Worm (Caenorhabditis elegans) whole organism, L4 larva: ENCODE measurements around the gene clec-80.

Experiments used
- F10B5.3 ChIP-seq: sonication (generic microtip); optimal IDR thresholded peaks from 2 replicates; lab custom pipeline; 2016; ENCODE audit warnings: mild to moderate bottlenecking, missing genetic modification characterization, missing compliant biosample characterization
- F26F4.8 ChIP-seq: fragments of 200-800 bp; sonication (Bioruptor generic); conservative IDR thresholded peaks from 2 replicates; pipeline ENCODE4 v1.3.6; 2022; ENCODE audit warnings: missing genetic modification characterization, missing compliant biosample characterization
- F44E2.7 ChIP-seq: fragments of 200-800 bp; sonication (Bioruptor generic); IDR thresholded peaks from 2 replicates; pipeline ENCODE4 v2.1.2; 2022; ENCODE audit warnings: missing genetic modification characterization, missing compliant biosample characterization
- Y105C5A.15 ChIP-seq: fragments of 200-800 bp; sonication (Bioruptor generic); IDR thresholded peaks from 2 replicates; pipeline ENCODE4 v1.3.6; 2022; ENCODE audit warnings: missing genetic modification characterization, missing compliant biosample characterization
- Y5F2A.4 ChIP-seq: fragments of 200-800 bp; sonication (Bioruptor generic); optimal IDR thresholded peaks from 2 replicates; lab custom pipeline; 2018; ENCODE audit warnings: mild to moderate bottlenecking, missing genetic modification characterization, missing compliant biosample characterization
- ZK337.2 ChIP-seq: fragments of 200-800 bp; sonication (Bioruptor generic); IDR thresholded peaks from 2 replicates; pipeline ENCODE4 v1.3.6; 2022; ENCODE audit warnings: missing genetic modification reagents, missing genetic modification characterization, missing compliant biosample characterization
- ZK546.5 ChIP-seq, 2 experiments: sonication (generic microtip); optimal IDR thresholded peaks; 2 replicates each; lab custom pipeline; 2017; ENCODE audit warnings: missing biosample characterization in 2 of 2, missing genetic modification characterization in 2 of 2
- aha-1 ChIP-seq: fragments of 150-350 bp; peaks from one replicate; lab custom pipeline; 2014; ENCODE audit warnings: missing biosample characterization, missing genetic modification characterization
- arid-1 ChIP-seq: fragments of 200-800 bp; sonication (Bioruptor generic); conservative IDR thresholded peaks from 2 replicates; pipeline ENCODE4 v1.3.6; 2022; ENCODE audit warnings: missing genetic modification reagents, missing genetic modification characterization, missing compliant biosample characterization
- ceh-62 ChIP-seq: sonication (generic microtip); optimal IDR thresholded peaks from 2 replicates; lab custom pipeline; 2017; ENCODE audit warnings: missing biosample characterization, missing genetic modification characterization
- ctbp-1 ChIP-seq: fragments of 200-800 bp; sonication (Bioruptor generic); IDR thresholded peaks from 2 replicates; pipeline ENCODE4 v1.3.6; 2022; ENCODE audit warnings: missing genetic modification reagents, missing genetic modification characterization, missing compliant biosample characterization
- dmd-6 ChIP-seq: fragments of 200-800 bp; sonication (Bioruptor generic); IDR thresholded peaks from 2 replicates; pipeline ENCODE4 v1.3.6; 2022; ENCODE audit warnings: missing genetic modification reagents, missing genetic modification characterization, missing compliant biosample characterization
- dmd-9 ChIP-seq: fragments of 200-800 bp; sonication (Bioruptor generic); IDR thresholded peaks from 2 replicates; pipeline ENCODE4 v1.3.6; 2022; ENCODE audit warnings: missing genetic modification reagents, missing genetic modification characterization, missing compliant biosample characterization
- duxl-1 ChIP-seq: sonication (generic microtip); optimal IDR thresholded peaks from 2 replicates; lab custom pipeline; 2016; ENCODE audit warnings: mild to moderate bottlenecking, missing genetic modification characterization, moderate library complexity, missing compliant biosample characterization; ENCODE audit not compliant: poor library complexity
- egl-27 ChIP-seq: sonication (generic microtip); optimal IDR thresholded peaks from 3 replicates; lab custom pipeline; 2017; ENCODE audit warnings: missing biosample characterization, missing genetic modification reagents, missing genetic modification characterization
- hlh-30 ChIP-seq: sonication (generic microtip); optimal IDR thresholded peaks from 2 replicates; lab custom pipeline; 2017; ENCODE audit warnings: antibody characterized with exemption, mild to moderate bottlenecking, missing genetic modification characterization, missing compliant biosample characterization; ENCODE audit not compliant: insufficient read depth
- lim-7 ChIP-seq: fragments of 200-800 bp; sonication (Bioruptor generic); IDR thresholded peaks from 2 replicates; pipeline ENCODE4 v1.3.6; 2022; ENCODE audit warnings: missing genetic modification characterization, missing compliant biosample characterization
- lin-1 ChIP-seq: fragments of 200-800 bp; sonication (Bioruptor generic); IDR thresholded peaks from 2 replicates; pipeline ENCODE4 v1.3.6; 2022; ENCODE audit warnings: missing genetic modification reagents, missing genetic modification characterization, missing compliant biosample characterization
- lin-15B ChIP-seq: fragments of 150-350 bp; sonication (generic microtip); optimal IDR thresholded peaks from 3 replicates; lab custom pipeline; 2014; ENCODE audit warnings: missing biosample characterization, missing genetic modification characterization
- lin-29 ChIP-seq: fragments of 200-800 bp; sonication (Bioruptor generic); IDR thresholded peaks from 2 replicates; pipeline ENCODE4 v1.3.6; 2022; ENCODE audit warnings: missing genetic modification reagents, missing genetic modification characterization, missing compliant biosample characterization
- lin-38 ChIP-seq: fragments of 200-800 bp; sonication (Bioruptor generic); IDR thresholded peaks from 2 replicates; pipeline ENCODE4 v1.3.6; 2022; ENCODE audit warnings: missing genetic modification reagents, missing genetic modification characterization, missing compliant biosample characterization
- madf-9 ChIP-seq: fragments of 200-800 bp; sonication (Bioruptor generic); conservative IDR thresholded peaks from 2 replicates; pipeline ENCODE4 v1.3.6; 2022; ENCODE audit warnings: missing genetic modification reagents, missing genetic modification characterization, missing compliant biosample characterization
- mes-2 ChIP-seq: sonication (generic microtip); optimal IDR thresholded peaks from 2 replicates; lab custom pipeline; 2016; ENCODE audit warnings: missing genotype, mild to moderate bottlenecking, missing genetic modification characterization, missing compliant biosample characterization; ENCODE audit not compliant: poor library complexity, severe bottlenecking
- mxl-2 ChIP-seq: fragments of 200-800 bp; sonication (Bioruptor generic); conservative IDR thresholded peaks from 2 replicates; pipeline ENCODE4 v1.3.6; 2022; ENCODE audit warnings: missing genetic modification reagents, missing genetic modification characterization, missing compliant biosample characterization
- nhr-10 ChIP-seq: fragments of 150-350 bp; optimal IDR thresholded peaks from 2 replicates; lab custom pipeline; 2014; ENCODE audit warnings: missing biosample characterization, missing genetic modification characterization
- nhr-102 ChIP-seq: sonication (generic microtip); optimal IDR thresholded peaks from 2 replicates; lab custom pipeline; 2016; ENCODE audit warnings: mild to moderate bottlenecking, missing genetic modification characterization, moderate library complexity, missing compliant biosample characterization
- nhr-41 ChIP-seq: fragments of 200-800 bp; sonication (Bioruptor generic); IDR thresholded peaks from 2 replicates; pipeline ENCODE4 v1.3.6; 2022; ENCODE audit warnings: missing genetic modification reagents, missing genetic modification characterization, missing compliant biosample characterization
- nhr-48 ChIP-seq: sonication (generic microtip); optimal IDR thresholded peaks from 2 replicates; lab custom pipeline; 2016; ENCODE audit warnings: mild to moderate bottlenecking, missing genetic modification characterization, missing compliant biosample characterization
- nhr-6 ChIP-seq: fragments of 150-350 bp; optimal IDR thresholded peaks from 2 replicates; lab custom pipeline; 2014; ENCODE audit warnings: missing biosample characterization, missing genetic modification characterization
- saeg-2 ChIP-seq: fragments of 200-800 bp; sonication (Bioruptor generic); IDR thresholded peaks from 2 replicates; pipeline ENCODE4 v1.3.6; 2022; ENCODE audit warnings: missing genetic modification reagents, missing genetic modification characterization, missing compliant biosample characterization
- set-16 ChIP-seq: fragments of 200-800 bp; sonication (Bioruptor generic); IDR thresholded peaks from 2 replicates; pipeline ENCODE4 v1.3.6; 2022; ENCODE audit warnings: missing genetic modification reagents, missing genetic modification characterization, missing compliant biosample characterization
- snpc-1.2 ChIP-seq: fragments of 200-800 bp; sonication (Bioruptor generic); IDR thresholded peaks from 2 replicates; pipeline ENCODE4 v1.3.6; 2022; ENCODE audit warnings: missing genetic modification reagents, missing genetic modification characterization, missing compliant biosample characterization
- spr-1 ChIP-seq: sonication (generic microtip); optimal IDR thresholded peaks from 2 replicates; lab custom pipeline; 2016; ENCODE audit warnings: mild to moderate bottlenecking, missing genetic modification characterization, missing compliant biosample characterization
- tra-1 ChIP-seq: fragments of 200-800 bp; sonication (Bioruptor generic); IDR thresholded peaks from 2 replicates; pipeline ENCODE4 v1.3.6; 2022; ENCODE audit warnings: missing genetic modification reagents, missing genetic modification characterization, missing compliant biosample characterization
- unc-130 ChIP-seq: sonication (generic microtip); optimal IDR thresholded peaks from 2 replicates; lab custom pipeline; 2016; ENCODE audit warnings: missing genetic modification reagents, missing genetic modification characterization, missing compliant biosample characterization
- unc-39 ChIP-seq: sonication (generic microtip); optimal IDR thresholded peaks from 2 replicates; lab custom pipeline; 2017; ENCODE audit warnings: missing biosample characterization, missing genetic modification characterization

clec-80 gene

ce11 chrIV:2808154-2808553 lies 15.4 kb upstream of the clec-80 start (continued):
- TF ChIP-seq F44E2.7 (GFP tag; lab: Robert Waterston, UW): 0 out of 2 replicates have a peak, but pooled peaks have one; percentile 67
- peak; percentile 46 for TF ChIP-seq hlh-30 (tag; lab: Kevin White, UChicago)
- TF ChIP-seq mes-2 (tag; lab: Kevin White, UChicago): peak; percentile 43
- TF ChIP-seq dmd-9: 0 out of 2 replicates have a peak, but pooled peaks have one; percentile 48
- 0 out of 2 replicates have a peak, but pooled peaks have one; percentile 42 for TF ChIP-seq Y105C5A.15 (GFP tag; lab: Robert Waterston, UW)
- no peak for TF ChIP-seq unc-39 (tag; lab: Kevin White, UChicago)
- TF ChIP-seq arid-1 (GFP tag; lab: Robert Waterston, UW): 0 out of 2 replicates have a peak, but pooled peaks have one; percentile 46
- no peak for TF ChIP-seq aha-1 (tag; lab: Kevin White, UChicago)
- peak; percentile 58 for TF ChIP-seq lin-38
- 0 out of 2 replicates have a peak, but pooled peaks have one; percentile 19 for TF ChIP-seq lin-29 (GFP tag; lab: Robert Waterston, UW)
- TF ChIP-seq F26F4.8 (GFP tag; lab: Robert Waterston, UW): 0 out of 2 replicates have a peak, but pooled peaks have one; percentile 55
- peak; percentile 75 for TF ChIP-seq lim-7 (GFP tag; lab: Robert Waterston, UW)
- no peak for TF ChIP-seq ZK337.2 (GFP tag; lab: Robert Waterston, UW)
- TF ChIP-seq unc-130 (GFP tag; lab: Kevin White, UChicago): peak; percentile 3
- TF ChIP-seq, all 104 proteins: peak for 20

- TF ChIP-seq mes-2 (tag; lab: Kevin White, UChicago): no peak
- TF ChIP-seq ZK546.5 (tag; optimal IDR thresholded peaks at IDR 0.05; lab: Kevin White, UChicago): no peak
- TF ChIP-seq Y105C5A.15 (GFP tag; lab: Robert Waterston, UW): no peak
- TF ChIP-seq hlh-30 (tag; lab: Kevin White, UChicago): no peak
- no peak for TF ChIP-seq dmd-6
- TF ChIP-seq snpc-1.2 (GFP tag; lab: Robert Waterston, UW): no peak
- no peak for TF ChIP-seq lin-15B
- TF ChIP-seq lim-7 (GFP tag; lab: Robert Waterston, UW): no peak
Measured at ce11 chrIV:2809208-2809607, 14.3 kb upstream of the clec-80 start, which contains the start of gene Y54G2A.76. Y54G2A.76 (plus strand) TSS chrIV:2809410.

- TF ChIP-seq mxl-2 (no peak), madf-9 (GFP tag; lab: Robert Waterston, UW) (0 out of 2 replicates have a peak, but pooled peaks have one; percentile 23), aha-1 (tag; lab: Kevin White, UChicago) (peak; percentile 24), spr-1 (tag; lab: Kevin White, UChicago) (no peak), set-16 (peak; percentile 82)
Measured at ce11 chrIV:2817038-2817437, 6.5 kb upstream of the clec-80 start.

- TF ChIP-seq F10B5.3 (tag; lab: Kevin White, UChicago) (no peak), nhr-102 (tag; lab: Kevin White, UChicago) (no peak), lin-1 (GFP tag; lab: Robert Waterston, UW) (no peak), tra-1 (no peak), nhr-41 (no peak), saeg-2 (GFP tag; lab: Robert Waterston, UW) (no peak), ZK337.2 (GFP tag; lab: Robert Waterston, UW) (no peak), duxl-1 (tag; lab: Kevin White, UChicago) (no peak), ceh-62 (tag; lab: Kevin White, UChicago) (no peak), nhr-6 (no peak), nhr-48 (tag; lab: Kevin White, UChicago) (no peak), unc-39 (tag; lab: Kevin White, UChicago) (no peak), Y5F2A.4 (GFP tag; lab: Kevin White, UChicago) (no peak), ctbp-1 (GFP tag; lab: Robert Waterston, UW) (no peak), egl-27 (tag; lab: Kevin White, UChicago) (no peak), nhr-10 (tag; lab: Kevin White, UChicago) (no peak)
Measured at ce11 chrIV:2819633-2820032, 3.9 kb upstream of the clec-80 start, which contains the start of gene Y54G2A.13. Y54G2A.13 (minus strand) TSS chrIV:2819733.
